Fruit fly (Drosophila melanogaster) whole organism, embryonic: ENCODE results near the gene CG43638.

Experiments used
- Ada2b ChIP-seq: fragments of 200-800 bp; sonication (Bioruptor generic); IDR thresholded peaks from 2 replicates; pipeline ENCODE4 v1.3.6; 2022; ENCODE audit warnings: missing biosample characterization, missing genetic modification characterization
- B-H2 ChIP-seq: fragments of 200-800 bp; sonication (Bioruptor generic); optimal IDR thresholded peaks from 2 replicates; lab custom pipeline; 2018; ENCODE audit warnings: missing biosample characterization, mild to moderate bottlenecking, missing genetic modification characterization
- CG10147 ChIP-seq: fragments of 200-800 bp; sonication (Bioruptor generic); optimal IDR thresholded peaks from 2 replicates; lab custom pipeline; 2019; ENCODE audit warnings: missing biosample characterization, mild to moderate bottlenecking, missing genetic modification characterization, moderate library complexity
- CG10431 ChIP-seq: fragments of 200-800 bp; sonication (Bioruptor generic); optimal IDR thresholded peaks from 3 replicates; lab custom pipeline; 2018; ENCODE audit warnings: missing biosample characterization, mild to moderate bottlenecking, missing genetic modification characterization
- CG10979 ChIP-seq: fragments of 200-800 bp; sonication (Bioruptor generic); optimal IDR thresholded peaks from 2 replicates; lab custom pipeline; 2018; ENCODE audit warnings: missing biosample characterization, mild to moderate bottlenecking, missing genetic modification characterization, moderate library complexity
- CG11085 ChIP-seq: fragments of 200-800 bp; sonication (Bioruptor generic); IDR thresholded peaks from 2 replicates; pipeline ENCODE4 v1.3.6; 2022; ENCODE audit warnings: missing biosample characterization, missing genetic modification characterization
- CG11247 ChIP-seq: fragments of 200-800 bp; sonication (Bioruptor generic); IDR thresholded peaks from 2 replicates; pipeline ENCODE4 v1.3.6; 2022; ENCODE audit warnings: missing biosample characterization, missing genetic modification characterization
- CG12391 ChIP-seq: fragments of 200-800 bp; sonication (Bioruptor generic); optimal IDR thresholded peaks from 3 replicates; lab custom pipeline; 2018; ENCODE audit warnings: missing biosample characterization, mild to moderate bottlenecking, missing genetic modification characterization, moderate library complexity
- CG15696 ChIP-seq: fragments of 200-800 bp; sonication (Bioruptor generic); optimal IDR thresholded peaks from 2 replicates; lab custom pipeline; 2019; ENCODE audit warnings: missing biosample characterization, mild to moderate bottlenecking, missing genetic modification characterization, moderate library complexity
- CG1647 ChIP-seq: fragments of 200-800 bp; sonication (Bioruptor generic); optimal IDR thresholded peaks from 3 replicates; lab custom pipeline; 2016; ENCODE audit warnings: missing biosample characterization, missing genetic modification characterization
- CG16815 ChIP-seq: fragments of 200-800 bp; sonication (Bioruptor generic); optimal IDR thresholded peaks from 3 replicates; lab custom pipeline; 2017; ENCODE audit warnings: missing biosample characterization, mild to moderate bottlenecking, missing genetic modification characterization
- CG16863 ChIP-seq: fragments of 200-800 bp; sonication (Bioruptor generic); optimal IDR thresholded peaks from 3 replicates; lab custom pipeline; 2016; ENCODE audit warnings: missing biosample characterization, missing genetic modification characterization
- CG17328 ChIP-seq: fragments of 200-800 bp; sonication (Bioruptor generic); IDR thresholded peaks from 2 replicates; pipeline ENCODE4 v1.3.6; 2022; ENCODE audit warnings: missing biosample characterization, missing genetic modification characterization
- CG17829 ChIP-seq: fragments of 200-800 bp; optimal IDR thresholded peaks from 2 replicates; lab custom pipeline; 2019; ENCODE audit warnings: missing biosample characterization, mild to moderate bottlenecking, missing genetic modification characterization, moderate library complexity
- CG2678 ChIP-seq: fragments of 200-800 bp; sonication (Bioruptor generic); optimal IDR thresholded peaks from 3 replicates; lab custom pipeline; 2019; ENCODE audit warnings: missing biosample characterization, mild to moderate bottlenecking, missing genetic modification characterization, moderate library complexity
- CG4707 ChIP-seq: fragments of 200-800 bp; sonication (Bioruptor generic); optimal IDR thresholded peaks from 2 replicates; lab custom pipeline; 2018; ENCODE audit warnings: missing biosample characterization, mild to moderate bottlenecking, missing genetic modification characterization, moderate library complexity
- CG6683 ChIP-seq: fragments of 200-800 bp; sonication (Bioruptor generic); optimal IDR thresholded peaks from 2 replicates; lab custom pipeline; 2017; ENCODE audit warnings: missing biosample characterization, mild to moderate bottlenecking, missing genetic modification characterization, missing genetic modification reagents
- CG6689 ChIP-seq: fragments of 200-800 bp; sonication (Bioruptor generic); IDR thresholded peaks from 2 replicates; pipeline ENCODE4 v1.3.6; 2022; ENCODE audit warnings: missing biosample characterization, missing genetic modification characterization
- CG7786 ChIP-seq: fragments of 200-800 bp; sonication (Bioruptor generic); optimal IDR thresholded peaks from 2 replicates; lab custom pipeline; 2016; ENCODE audit warnings: missing biosample characterization, missing genetic modification characterization
- CG7963 ChIP-seq: fragments of 200-800 bp; sonication (Bioruptor generic); IDR thresholded peaks from 3 replicates; pipeline ENCODE4 v1.3.6; 2022; ENCODE audit warnings: missing biosample characterization, missing genetic modification characterization; ENCODE audit not compliant: partially characterized antibody
- Chrac-16 ChIP-seq: fragments of 200-800 bp; sonication (Bioruptor generic); optimal IDR thresholded peaks from 3 replicates; lab custom pipeline; 2016; ENCODE audit warnings: missing biosample characterization, missing genetic modification characterization
- D19A ChIP-seq: fragments of 200-800 bp; optimal IDR thresholded peaks from 3 replicates; lab custom pipeline; 2019; ENCODE audit warnings: missing biosample characterization, mild to moderate bottlenecking, missing genetic modification characterization, moderate library complexity
- D19B ChIP-seq: fragments of 200-800 bp; sonication (Bioruptor generic); optimal IDR thresholded peaks from 2 replicates; lab custom pipeline; 2017; ENCODE audit warnings: missing biosample characterization, mild to moderate bottlenecking, missing genetic modification characterization
- Elba2 ChIP-seq: fragments of 200-800 bp; sonication (Bioruptor generic); optimal IDR thresholded peaks from 3 replicates; lab custom pipeline; 2016; ENCODE audit warnings: missing biosample characterization, missing genetic modification characterization
- Hmr ChIP-seq: fragments of 200-800 bp; sonication (Bioruptor generic); optimal IDR thresholded peaks from 3 replicates; lab custom pipeline; 2017; ENCODE audit warnings: mild to moderate bottlenecking, missing biosample characterization, missing genetic modification reagents, missing genetic modification characterization
- Kr ChIP-seq: fragments of 200-800 bp; sonication (Bioruptor generic); optimal IDR thresholded peaks from 2 replicates; lab custom pipeline; 2017; ENCODE audit warnings: missing biosample characterization, mild to moderate bottlenecking, missing genetic modification characterization
- Lim3 ChIP-seq: fragments of 200-800 bp; sonication (Bioruptor generic); IDR thresholded peaks from 2 replicates; pipeline ENCODE4 v1.3.6; 2022; ENCODE audit warnings: missing biosample characterization, missing genetic modification characterization
- Vsx1 ChIP-seq: fragments of 200-800 bp; sonication (Bioruptor generic); optimal IDR thresholded peaks from 2 replicates; lab custom pipeline; 2017; ENCODE audit warnings: missing biosample characterization, mild to moderate bottlenecking, missing genetic modification characterization, missing genetic modification reagents
- corto ChIP-seq: fragments of 200-800 bp; sonication (Bioruptor generic); optimal IDR thresholded peaks from 2 replicates; lab custom pipeline; 2016; ENCODE audit warnings: missing biosample characterization, mild to moderate bottlenecking, missing genetic modification characterization, moderate library complexity
- dpn ChIP-seq, 2 experiments: fragments of 200-800 bp; sonication (Bioruptor generic); optimal IDR thresholded peaks; 3 replicates each; lab custom pipeline; 2016; ENCODE audit warnings: missing biosample characterization in 2 of 2, missing genetic modification characterization in 2 of 2
- eve ChIP-seq, 2 experiments: fragments of >200 bp; optimal IDR thresholded peaks; 2 replicates each; lab custom pipeline; 2017; ENCODE audit warnings: missing biosample characterization in 2 of 2, missing genetic modification characterization in 2 of 2
- fd96Cb ChIP-seq: fragments of 200-800 bp; sonication (Bioruptor generic); optimal IDR thresholded peaks from 2 replicates; lab custom pipeline; 2018; ENCODE audit warnings: missing biosample characterization, mild to moderate bottlenecking, missing genetic modification characterization, moderate library complexity
- fu2 ChIP-seq: fragments of 200-800 bp; sonication (Bioruptor generic); optimal IDR thresholded peaks from 2 replicates; lab custom pipeline; 2016; ENCODE audit warnings: missing biosample characterization, missing genetic modification characterization
- gce ChIP-seq: fragments of 200-800 bp; sonication (Bioruptor generic); IDR thresholded peaks from 3 replicates; pipeline ENCODE4 v1.3.6; 2022; ENCODE audit warnings: missing biosample characterization, missing genetic modification characterization
- grau ChIP-seq: fragments of 200-800 bp; optimal IDR thresholded peaks from 3 replicates; lab custom pipeline; 2019; ENCODE audit warnings: missing biosample characterization, mild to moderate bottlenecking, missing genetic modification characterization, moderate library complexity
- grn ChIP-seq: fragments of 200-800 bp; sonication (Bioruptor generic); optimal IDR thresholded peaks from 3 replicates; lab custom pipeline; 2017; ENCODE audit warnings: missing biosample characterization, missing genetic modification characterization
- gro ChIP-seq: fragments of 200-800 bp; sonication (Bioruptor generic); optimal IDR thresholded peaks from 2 replicates; lab custom pipeline; 2016; ENCODE audit warnings: missing biosample characterization, missing genetic modification characterization
- her ChIP-seq: fragments of 200-800 bp; sonication (Bioruptor generic); optimal IDR thresholded peaks from 2 replicates; lab custom pipeline; 2016; ENCODE audit warnings: missing biosample characterization, missing genetic modification characterization
- ken ChIP-seq: fragments of 200-800 bp; sonication (Bioruptor generic); IDR thresholded peaks from 3 replicates; pipeline ENCODE4 v1.3.6; 2022; ENCODE audit warnings: missing biosample characterization, missing genetic modification characterization
- lab ChIP-seq: fragments of 200-800 bp; sonication (Bioruptor generic); optimal IDR thresholded peaks from 3 replicates; lab custom pipeline; 2017; ENCODE audit warnings: missing biosample characterization, missing genetic modification characterization, mild to moderate bottlenecking, moderate library complexity, missing genetic modification reagents
- pb ChIP-seq: fragments of 200-800 bp; sonication (Bioruptor generic); optimal IDR thresholded peaks from 3 replicates; lab custom pipeline; 2016; ENCODE audit warnings: missing biosample characterization, missing genetic modification characterization
- pho ChIP-seq: fragments of 200-800 bp; sonication (Bioruptor generic); optimal IDR thresholded peaks from 2 replicates; lab custom pipeline; 2016; ENCODE audit warnings: missing biosample characterization, missing genetic modification characterization
- row ChIP-seq: fragments of 200-800 bp; sonication (Bioruptor generic); IDR thresholded peaks from 3 replicates; pipeline ENCODE4 v1.3.6; 2022; ENCODE audit warnings: missing biosample characterization, missing genetic modification characterization
- sc ChIP-seq, 3 experiments: fragments of >200 bp in 2 of 3; fragments of 200-800 bp in 1 of 3; sonication (Bioruptor generic) in 1 of 3; optimal IDR thresholded peaks; 2 replicates in 2 of 3; 3 replicates in 1 of 3; lab custom pipeline; 2017; ENCODE audit warnings: mild to moderate bottlenecking in 1 of 3, missing biosample characterization in 1 of 3, missing genetic modification characterization in 1 of 3, missing genetic modification reagents in 1 of 3
- sd ChIP-seq: fragments of 200-800 bp; sonication (Bioruptor generic); optimal IDR thresholded peaks from 3 replicates; lab custom pipeline; 2018; ENCODE audit warnings: missing biosample characterization, mild to moderate bottlenecking, missing genetic modification characterization, moderate library complexity
- tio ChIP-seq: fragments of 200-800 bp; sonication (Bioruptor generic); optimal IDR thresholded peaks from 2 replicates; lab custom pipeline; 2017; ENCODE audit warnings: missing biosample characterization, missing genetic modification characterization, inconsistent platforms
- unpg ChIP-seq: fragments of 200-800 bp; sonication (Bioruptor generic); optimal IDR thresholded peaks from 3 replicates; lab custom pipeline; 2018; ENCODE audit warnings: missing biosample characterization, mild to moderate bottlenecking, missing genetic modification characterization, moderate library complexity
- zfh1 ChIP-seq: fragments of 200-800 bp; sonication (Bioruptor generic); IDR thresholded peaks from 3 replicates; pipeline ENCODE4 v1.3.6; 2022; ENCODE audit warnings: missing biosample characterization, missing genetic modification characterization

Gene CG43638

dm6 chr3L:12060101-12060500, 15.7 kb downstream of the CG43638 start (continued):
- TF ChIP-seq zfh1 (GFP tag; lab: Robert Waterston, UW) (0 out of 3 replicates have a peak, but pooled peaks have one; percentile 21), CG4707 (GFP tag; lab: Kevin White, UChicago) (no peak)

- TF ChIP-seq Vsx1 (GFP tag; lab: Kevin White, UChicago) (no peak), CG17328 (GFP tag; lab: Robert Waterston, UW) (peak; percentile 26; the same call in 1 of the 2 replicates), D19A (tag; lab: Kevin White, UChicago) (peak; percentile 45), sc (optimal IDR thresholded peaks at IDR 0.05; lab: Kevin White, UChicago) (no peak), sc (GFP tag; optimal IDR thresholded peaks at IDR 0.05; lab: Kevin White, UChicago) (peak; percentile 14), ken (no peak), her (no peak), CG7786 (GFP tag; lab: Kevin White, UChicago) (no peak), pb (GFP tag; lab: Kevin White, UChicago) (no peak), dpn (GFP tag; optimal IDR thresholded peaks at IDR 0.05; lab: Kevin White, UChicago) (peak in 1 of 2 experiments; percentile 4), CG16815 (peak; percentile 5), gro (GFP tag; lab: Kevin White, UChicago) (no peak), gce (no peak), B-H2 (GFP tag; lab: Kevin White, UChicago) (no peak), CG12391 (tag; lab: Kevin White, UChicago) (peak; percentile 9), Lim3 (GFP tag; lab: Robert Waterston, UW) (no peak), pho (GFP tag; lab: Kevin White, UChicago) (no peak), Ada2b (GFP tag; lab: Robert Waterston, UW) (no peak), CG2678 (peak; percentile 12), CG10147 (GFP tag; lab: Kevin White, UChicago) (no peak), corto (GFP tag; lab: Kevin White, UChicago) (no peak), unpg (GFP tag; lab: Kevin White, UChicago) (peak; percentile 3), row (GFP tag; lab: Robert Waterston, UW) (0 out of 3 replicates have a peak, but pooled peaks have one; percentile 28), tio (GFP tag; lab: Kevin White, UChicago) (peak; percentile 21), Elba2 (GFP tag; lab: Kevin White, UChicago) (no peak), Chrac-16 (GFP tag; lab: Kevin White, UChicago) (peak; percentile 5), eve (GFP tag; optimal IDR thresholded peaks at IDR 0.05; lab: Kevin White, UChicago) (no peak), grau (tag; lab: Kevin White, UChicago) (no peak), CG6683 (GFP tag; lab: Kevin White, UChicago) (no peak), CG1647 (GFP tag; lab: Kevin White, UChicago) (no peak), fd96Cb (tag; lab: Kevin White, UChicago) (peak; percentile 35), CG15696 (tag; lab: Kevin White, UChicago) (peak; percentile 25), Hmr (GFP tag; lab: Kevin White, UChicago) (no peak), CG10979 (tag; lab: Kevin White, UChicago) (peak; percentile 60), CG7963 (GFP tag; lab: Robert Waterston, UW) (no peak), CG17829 (tag; lab: Kevin White, UChicago) (peak; percentile 27), Kr (GFP tag; lab: Kevin White, UChicago) (no peak), sd (tag; lab: Kevin White, UChicago) (no peak), CG6689 (0 out of 2 replicates have a peak, but pooled peaks have one; percentile 5), CG10431 (no peak), CG11247 (GFP tag; lab: Robert Waterston, UW) (no peak), CG11085 (GFP tag; lab: Robert Waterston, UW) (no peak), lab (GFP tag; lab: Kevin White, UChicago) (no peak), grn (GFP tag; lab: Kevin White, UChicago) (peak; percentile 8), D19B (GFP tag; lab: Kevin White, UChicago) (no peak), CG16863 (GFP tag; lab: Kevin White, UChicago) (no peak), fu2 (GFP tag; lab: Kevin White, UChicago) (no peak)
Observed at dm6 chr3L:12062219-12062618, 17.8 kb downstream of the CG43638 start.
